Fruit fly (Drosophila melanogaster) whole organism, pupa: ENCODE measurements around the gene CG3529.

ENCODE experiments used
- CG10348 ChIP-seq: fragments of 200-800 bp; sonication (Bioruptor generic); IDR thresholded peaks from 2 replicates; pipeline ENCODE4 v1.3.6; 2022; ENCODE audit warnings: missing biosample characterization, missing genetic modification characterization
- CG14655 ChIP-seq: fragments of 200-800 bp; sonication (Bioruptor generic); optimal IDR thresholded peaks from 3 replicates; lab custom pipeline; 2017; ENCODE audit warnings: mild to moderate bottlenecking, missing biosample characterization, missing genetic modification reagents, missing genetic modification characterization
- CG15710 ChIP-seq: fragments of 200-800 bp; sonication (Bioruptor generic); optimal IDR thresholded peaks from 2 replicates; lab custom pipeline; 2018; ENCODE audit warnings: missing biosample characterization, mild to moderate bottlenecking, missing genetic modification characterization, moderate library complexity
- CG32121 ChIP-seq: fragments of 200-800 bp; sonication (Bioruptor generic); IDR thresholded peaks from 2 replicates; pipeline ENCODE4 v1.3.6; 2022; ENCODE audit warnings: missing biosample characterization, missing genetic modification characterization
- CG34367 ChIP-seq: fragments of 200-800 bp; sonication (Bioruptor generic); optimal IDR thresholded peaks from 2 replicates; lab custom pipeline; 2018; ENCODE audit warnings: missing biosample characterization, mild to moderate bottlenecking, missing genetic modification characterization
- CG4496 ChIP-seq: fragments of 200-800 bp; sonication (Bioruptor generic); IDR thresholded peaks from 3 replicates; pipeline ENCODE4 v1.3.6; 2022; ENCODE audit warnings: missing biosample characterization, missing genetic modification characterization
- CG8159 ChIP-seq: fragments of 200-800 bp; sonication (Bioruptor generic); optimal IDR thresholded peaks from 3 replicates; lab custom pipeline; 2018; ENCODE audit warnings: missing biosample characterization, mild to moderate bottlenecking, missing genetic modification characterization, moderate library complexity
- CG8301 ChIP-seq: fragments of 200-800 bp; sonication (Bioruptor generic); optimal IDR thresholded peaks from 2 replicates; lab custom pipeline; 2018; ENCODE audit warnings: missing biosample characterization, mild to moderate bottlenecking, missing genetic modification characterization
- D1 ChIP-seq: fragments of 200-800 bp; sonication (Bioruptor generic); optimal IDR thresholded peaks from 2 replicates; lab custom pipeline; 2018; ENCODE audit warnings: missing biosample characterization, mild to moderate bottlenecking, missing genetic modification characterization, moderate library complexity
- EcR ChIP-seq: fragments of 200-800 bp; sonication (Bioruptor generic); optimal IDR thresholded peaks from 3 replicates; lab custom pipeline; 2019; ENCODE audit warnings: missing biosample characterization, missing genetic modification characterization, mild to moderate bottlenecking, moderate library complexity, missing genetic modification reagents
- Ets98B ChIP-seq: fragments of 200-800 bp; sonication (Bioruptor generic); IDR thresholded peaks from 2 replicates; pipeline ENCODE4 v1.3.6; 2022; ENCODE audit warnings: missing biosample characterization, missing genetic modification characterization
- Pif1A ChIP-seq: fragments of 200-800 bp; sonication (Bioruptor generic); optimal IDR thresholded peaks from 3 replicates; lab custom pipeline; 2016; ENCODE audit warnings: missing biosample characterization, missing genetic modification characterization

DNA sequence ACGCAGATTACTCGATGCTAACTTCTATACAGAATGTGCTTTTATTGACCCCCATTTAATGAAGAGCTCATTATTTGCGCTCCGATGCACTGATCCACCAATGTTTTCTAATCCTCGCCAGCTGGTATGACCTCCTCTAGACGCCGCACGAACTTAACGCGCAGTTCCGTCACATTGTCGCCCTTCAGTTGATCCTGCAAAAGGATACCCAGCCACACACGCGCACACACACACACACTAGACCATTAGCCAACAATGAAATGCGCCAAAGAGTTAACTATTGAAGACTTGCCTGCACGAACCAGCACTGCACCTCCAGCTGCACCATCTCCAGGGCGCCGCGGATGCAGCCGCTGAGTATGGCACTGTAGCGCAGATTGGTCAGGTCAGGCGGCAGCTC is 7.8 kb upstream of the CG3529 start:
- TF ChIP-seq CG15710 (tag; lab: Kevin White, UChicago) (no peak), Pif1A (no peak), CG32121 (GFP tag; lab: Robert Waterston, UW) (no peak), CG14655 (GFP tag; lab: Kevin White, UChicago) (no peak), CG10348 (GFP tag; lab: Robert Waterston, UW) (no peak), Ets98B (GFP tag; lab: Robert Waterston, UW) (no peak), EcR (GFP tag; lab: Kevin White, UChicago) (no peak), CG8159 (tag; lab: Kevin White, UChicago) (no peak), CG34367 (tag; lab: Kevin White, UChicago) (no peak), CG4496 (GFP tag; lab: Robert Waterston, UW) (no peak), D1 (no peak), CG8301 (no peak)
